Worm (Caenorhabditis elegans) whole organism, dauer: ENCODE measurements around the gene syx-4.

ENCODE experiments used
- unc-62 ChIP-seq: sonication (generic microtip); optimal IDR thresholded peaks from 2 replicates; lab custom pipeline; 2017; ENCODE audit warnings: missing biosample characterization, missing genetic modification reagents, missing genetic modification characterization

syx-4 gene

DNA sequence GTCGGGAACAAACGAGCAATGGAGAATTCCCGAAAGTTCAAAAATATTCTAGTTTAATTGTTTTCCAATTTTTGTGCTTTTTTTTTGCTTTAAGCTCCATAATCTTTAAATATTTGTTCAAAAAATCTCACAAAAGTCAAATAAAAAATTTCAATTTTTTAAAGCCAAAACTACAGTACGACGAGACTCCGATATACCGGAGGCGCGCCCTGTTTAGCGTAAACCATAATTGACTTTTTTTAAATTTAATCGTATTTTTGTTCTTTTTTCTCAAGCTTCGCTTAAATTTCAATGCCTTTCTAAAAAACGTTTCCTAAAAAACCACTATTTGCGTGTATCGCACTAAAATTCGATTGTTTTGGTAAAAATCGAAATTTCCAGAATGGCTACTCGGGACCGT lies at the start of gene syx-4:
TSS of gene syx-4 (plus strand) at position 382 of the 400 bp plus-strand sequence.
- no peak for TF ChIP-seq unc-62 (GFP tag; lab: Kevin White, UChicago)

DNA sequence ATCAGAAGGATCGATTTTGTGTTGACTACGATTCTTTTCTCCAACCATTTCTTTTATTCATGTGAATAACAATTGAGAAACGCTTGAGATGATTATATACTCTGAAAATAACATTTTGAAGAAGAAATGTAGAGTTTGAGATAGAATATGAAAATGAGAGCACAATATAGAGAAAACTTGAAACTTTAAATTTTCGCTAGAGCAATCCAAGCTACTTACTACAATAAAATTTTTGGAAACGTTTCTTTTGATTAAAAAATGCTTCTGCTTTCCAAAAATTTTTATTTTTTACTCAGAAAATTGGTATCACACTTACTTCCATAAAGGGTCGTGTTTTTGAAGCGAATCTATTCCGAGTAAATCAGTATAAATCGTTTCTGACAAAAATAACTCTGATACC lies 36.1 kb upstream of the syx-4 start, which contains the start of gene M116.5:
TSS of gene M116.5 (minus strand) at position 101 of the 400 bp plus-strand sequence.
- no peak for TF ChIP-seq unc-62 (GFP tag; lab: Kevin White, UChicago)

DNA sequence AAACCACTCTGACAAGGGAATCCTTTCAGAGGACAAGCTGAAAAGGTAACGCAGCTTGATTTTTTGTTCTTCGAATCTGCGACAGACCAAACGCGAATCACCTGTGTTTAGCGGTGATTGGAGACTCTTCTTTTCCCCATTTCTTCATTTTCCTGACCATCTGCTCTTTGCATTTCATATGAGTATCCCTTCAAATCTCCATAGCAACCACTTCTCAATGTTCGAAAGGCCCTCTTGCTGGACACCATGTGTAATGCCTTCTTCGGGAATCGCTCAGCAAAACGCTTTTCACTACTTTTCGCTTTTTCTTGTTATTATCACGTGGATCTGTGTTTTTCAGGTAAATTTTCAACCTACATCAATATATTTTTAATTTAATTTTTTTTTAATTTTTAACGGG lies 30.5 kb upstream of the syx-4 start, which contains the start of the genes T26A8.3 and tmem-231:
TSS of gene T26A8.3 (minus strand) at position 101 of the 400 bp plus-strand sequence.
TSS of gene tmem-231 (plus strand) at position 249 of the 400 bp plus-strand sequence.
- TF ChIP-seq unc-62 (GFP tag; lab: Kevin White, UChicago): no peak

DNA sequence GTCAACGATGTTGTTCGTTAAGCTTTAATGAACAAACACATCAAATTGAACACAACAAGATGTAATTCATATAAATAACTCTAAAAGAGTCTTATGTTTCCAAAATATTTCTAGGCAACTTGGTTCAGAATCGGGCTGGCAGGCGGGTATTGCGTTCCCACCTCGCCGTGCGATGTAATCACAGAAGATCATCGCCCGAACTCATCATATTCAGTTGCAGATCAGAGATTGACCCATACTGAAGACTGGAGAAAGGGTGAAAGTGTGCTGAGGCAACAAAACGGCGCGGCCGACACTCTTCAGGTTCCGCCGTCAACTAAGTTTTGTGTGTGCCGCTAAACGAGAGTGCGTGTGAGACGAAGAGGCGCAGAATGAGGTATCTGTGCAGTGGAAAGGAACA lies 28.6 kb upstream of the syx-4 start:
- TF ChIP-seq unc-62 (GFP tag; lab: Kevin White, UChicago): no peak

DNA sequence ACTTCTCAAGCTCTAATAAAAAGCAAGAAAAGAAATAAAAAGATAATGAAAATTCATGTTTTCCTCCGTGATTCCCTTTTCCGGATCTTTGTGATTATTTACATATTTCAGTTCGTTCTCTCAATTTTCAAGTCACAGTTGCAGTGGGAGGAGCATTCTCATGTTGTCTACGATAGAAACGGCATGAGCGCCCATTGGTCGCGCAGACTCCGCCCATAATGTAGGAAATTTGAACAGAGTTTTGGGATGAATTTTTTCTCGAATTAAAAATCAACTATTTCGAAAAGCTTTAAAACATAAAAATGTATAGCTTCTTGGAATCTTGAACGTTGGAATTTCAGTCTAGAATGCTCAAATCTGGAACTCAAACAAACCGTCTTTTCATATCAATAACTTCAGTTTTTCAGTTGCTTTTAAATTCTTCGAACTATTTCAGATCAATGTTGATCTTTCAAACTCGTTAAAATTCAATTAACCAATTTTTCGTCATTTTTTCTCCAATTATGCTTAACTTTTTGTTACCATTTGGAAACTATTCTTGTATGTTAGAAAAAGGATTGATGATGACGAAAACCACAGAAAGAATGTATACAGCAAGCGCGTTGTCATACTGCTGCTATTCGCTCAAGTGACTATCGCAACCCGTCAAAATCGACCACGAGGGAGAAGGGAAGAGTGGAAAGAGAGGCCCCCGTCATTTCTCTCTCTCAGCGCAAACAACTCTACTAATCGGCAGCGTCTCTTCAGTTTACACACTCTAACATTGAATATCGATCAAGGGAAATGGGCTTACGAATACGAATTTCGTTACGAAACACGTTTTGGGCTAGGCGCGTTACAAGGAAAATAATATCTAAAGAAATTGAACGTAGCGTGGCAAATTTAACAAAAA lies 25.3 kb upstream of the syx-4 start:
- TF ChIP-seq unc-62 (GFP tag; lab: Kevin White, UChicago): no peak

DNA sequence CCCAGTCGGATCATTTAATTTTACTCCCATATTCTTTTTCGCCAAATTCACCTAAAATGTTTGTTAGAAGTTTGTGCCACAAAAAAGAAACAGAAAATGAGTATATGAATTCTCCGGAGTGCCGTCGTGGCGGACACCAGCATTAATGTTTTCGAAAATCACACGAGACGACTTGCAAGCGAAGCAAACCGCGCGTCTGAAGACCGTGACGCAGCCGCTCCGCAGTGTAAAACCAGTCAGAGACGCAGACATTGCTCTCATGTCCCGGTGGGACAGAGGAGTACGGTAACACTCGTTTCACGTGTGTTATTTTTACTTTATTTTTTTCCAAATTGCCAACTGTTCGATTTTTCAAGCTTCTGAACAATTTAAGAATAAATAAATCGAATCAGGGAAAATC lies 24.4 kb upstream of the syx-4 start, which contains the start of the genes T26A8.4 and pdtf-1:
TSS of gene T26A8.4 (minus strand) at position 185 of the 400 bp plus-strand sequence.
TSS of gene pdtf-1 (plus strand) at position 330 of the 400 bp plus-strand sequence.
- peak; percentile 19 for TF ChIP-seq unc-62 (GFP tag; lab: Kevin White, UChicago)

DNA sequence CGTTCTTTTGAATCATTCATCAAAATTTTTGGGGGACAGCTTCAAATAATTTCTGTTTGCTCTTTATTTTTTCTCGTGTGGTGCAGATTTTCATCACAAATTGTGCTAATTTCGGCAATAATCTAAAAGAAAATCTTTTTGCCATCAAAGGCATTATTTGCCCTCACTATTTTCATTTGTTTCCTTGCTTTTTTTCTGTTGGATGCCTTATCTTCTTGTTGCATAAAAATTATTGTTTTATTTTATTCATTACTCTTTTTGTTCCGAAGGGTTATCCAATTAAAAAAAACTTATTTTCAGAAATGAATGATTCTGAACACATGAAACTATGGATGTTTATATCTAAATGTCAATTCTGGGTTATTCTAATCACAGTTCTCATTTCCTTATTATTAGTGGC lies 10.2 kb upstream of the syx-4 start, which contains the start of gene T01B11.1:
TSS of gene T01B11.1 (plus strand) at position 301 of the 400 bp plus-strand sequence.
- TF ChIP-seq unc-62 (GFP tag; lab: Kevin White, UChicago): no peak

DNA sequence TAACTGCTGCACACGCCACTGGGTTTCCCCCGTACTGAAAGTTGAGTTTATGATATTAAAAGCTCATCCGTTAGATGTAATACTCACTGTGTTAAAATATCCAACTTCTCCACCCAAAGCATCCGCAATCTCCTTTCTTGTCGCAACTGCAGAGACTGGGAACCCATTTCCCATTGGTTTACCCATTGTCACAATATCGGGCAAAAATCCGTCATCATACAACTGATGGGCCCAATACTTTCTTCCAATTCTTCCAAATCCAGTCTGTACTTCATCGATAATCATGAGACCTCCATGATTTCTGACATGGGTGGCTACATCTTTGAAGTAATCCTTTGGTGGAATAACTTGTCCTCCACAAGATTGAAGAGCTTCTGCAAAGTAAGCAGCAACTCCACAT lies 7.2 kb upstream of the syx-4 start:
- TF ChIP-seq unc-62 (GFP tag; lab: Kevin White, UChicago): no peak

DNA sequence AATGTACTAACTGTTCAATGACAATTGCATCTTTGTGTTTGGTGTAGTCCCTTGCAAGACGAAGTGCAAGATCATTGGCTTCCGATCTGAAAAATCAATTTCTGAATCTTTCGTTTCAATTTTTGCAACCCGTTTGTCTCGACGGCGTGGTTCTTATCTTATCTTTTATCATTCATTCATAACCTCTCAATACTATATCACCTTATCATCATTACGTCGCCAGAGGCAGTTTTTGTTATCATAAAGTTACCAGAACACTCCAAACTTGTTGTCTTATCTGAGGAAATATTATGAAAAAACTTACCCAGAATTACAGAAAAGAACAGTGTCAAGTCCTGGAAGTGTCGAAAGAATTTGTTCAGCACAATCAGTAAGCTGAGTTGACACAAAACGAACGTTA lies 6.5 kb upstream of the syx-4 start:
- no peak for TF ChIP-seq unc-62 (GFP tag; lab: Kevin White, UChicago)

DNA sequence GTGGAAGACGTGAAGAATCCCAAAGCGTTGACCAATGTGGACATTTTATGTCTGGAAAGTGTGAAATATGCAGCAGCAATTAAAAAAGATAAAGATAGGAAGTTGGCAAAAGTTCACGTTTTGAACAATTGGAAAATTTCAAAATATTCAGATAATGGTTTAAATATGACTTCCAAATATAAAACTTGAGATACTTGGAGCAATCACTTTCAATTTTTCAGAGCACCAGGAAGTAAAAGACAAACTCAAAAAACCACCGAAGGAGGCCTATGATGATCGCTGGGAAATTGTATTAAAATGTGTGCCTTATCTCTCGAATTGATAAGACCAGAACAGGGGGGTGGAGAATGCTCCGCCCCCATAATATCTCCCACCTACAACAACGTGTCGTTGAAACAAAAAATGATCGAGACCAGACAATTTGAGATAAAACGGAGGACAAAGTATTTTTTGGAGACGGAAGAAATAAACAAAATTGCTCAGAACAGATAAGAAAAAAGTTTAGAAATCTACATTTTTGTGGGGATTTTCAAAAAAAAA lies 5.3 kb upstream of the syx-4 start, which contains the start of gene eppl-1:
TSS of gene eppl-1 (minus strand) at position 51 of the 540 bp plus-strand sequence.
- no peak for TF ChIP-seq unc-62 (GFP tag; lab: Kevin White, UChicago)

DNA sequence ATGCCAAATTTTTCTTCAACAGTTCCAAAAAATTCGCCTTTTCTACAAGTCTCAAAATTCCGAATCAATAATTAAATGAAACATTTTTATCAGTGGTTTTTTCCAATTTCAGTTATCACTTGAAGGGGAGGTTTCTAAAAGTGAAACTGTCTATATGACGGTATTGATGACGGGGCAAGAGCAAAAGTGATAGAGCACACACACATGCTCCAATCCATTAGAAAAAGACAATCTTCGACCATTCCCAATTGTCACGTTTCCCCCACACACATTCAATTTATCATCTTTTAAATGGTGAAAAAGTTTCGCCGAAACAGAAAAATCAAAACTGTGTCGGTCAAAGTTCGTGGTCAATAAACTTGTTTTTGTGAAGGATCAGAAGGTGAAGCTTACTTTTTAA lies 3.9 kb upstream of the syx-4 start:
- TF ChIP-seq unc-62 (GFP tag; lab: Kevin White, UChicago): no peak

DNA sequence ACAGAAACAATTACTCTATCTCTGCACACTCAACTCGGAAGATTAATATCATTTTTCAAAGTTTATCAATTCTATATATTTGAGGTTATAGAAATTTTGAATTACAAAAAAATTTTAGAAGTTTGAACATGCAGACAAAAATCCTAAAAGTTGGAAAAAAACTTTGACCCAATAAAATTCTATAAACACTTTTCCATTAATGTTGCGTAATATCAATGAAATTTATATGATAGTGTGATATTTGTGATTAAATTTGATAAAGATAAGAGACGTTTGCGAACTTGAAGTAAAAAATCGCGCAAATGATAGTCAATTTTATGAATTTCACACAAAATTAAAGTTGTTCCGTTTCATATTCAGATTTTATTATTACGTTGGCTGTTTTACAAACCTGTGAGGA lies 3.0 kb upstream of the syx-4 start:
- no peak for TF ChIP-seq unc-62 (GFP tag; lab: Kevin White, UChicago)

DNA sequence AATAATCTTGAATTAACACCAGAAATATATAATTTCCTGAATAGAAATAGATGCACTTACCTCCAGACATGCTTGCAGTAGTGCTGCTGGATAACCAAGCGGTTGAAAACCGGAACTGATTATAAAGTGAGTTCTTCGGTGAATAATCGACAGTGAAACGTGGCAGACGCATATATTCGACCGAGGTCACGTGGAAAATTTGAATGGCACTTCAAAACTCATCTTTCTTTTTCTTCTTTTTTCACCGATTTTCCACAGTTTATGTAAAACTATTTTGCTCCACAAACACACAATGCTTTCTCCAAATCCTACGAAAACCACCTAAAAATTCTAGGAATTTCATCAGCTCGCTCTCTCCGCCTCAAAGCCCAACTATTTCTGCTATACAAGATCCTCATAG lies 3.1 kb downstream of the syx-4 start, which contains the start of gene ant-1.4:
TSS of gene ant-1.4 (minus strand) at position 101 of the 400 bp plus-strand sequence.
- no peak for TF ChIP-seq unc-62 (GFP tag; lab: Kevin White, UChicago)

DNA sequence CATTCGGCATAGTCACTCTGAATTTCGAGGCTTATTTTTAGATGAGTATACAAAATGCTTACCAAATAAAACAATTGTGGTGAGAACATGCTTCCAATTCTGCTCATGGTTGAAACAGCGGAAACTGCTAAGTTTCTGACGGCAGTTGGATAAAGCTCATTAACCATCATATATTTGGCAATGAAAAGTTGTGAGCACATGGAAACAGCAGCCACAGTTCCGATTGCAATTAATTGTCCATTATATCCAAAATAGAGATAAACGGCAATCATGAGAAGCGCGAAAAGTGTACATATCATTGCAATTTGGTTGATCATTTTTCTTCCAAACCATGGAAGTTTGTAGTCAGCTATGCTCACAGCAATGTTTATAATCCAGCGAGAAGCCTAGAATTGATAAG lies 4.1 kb downstream of the syx-4 start:
- TF ChIP-seq unc-62 (GFP tag; lab: Kevin White, UChicago): no peak

DNA sequence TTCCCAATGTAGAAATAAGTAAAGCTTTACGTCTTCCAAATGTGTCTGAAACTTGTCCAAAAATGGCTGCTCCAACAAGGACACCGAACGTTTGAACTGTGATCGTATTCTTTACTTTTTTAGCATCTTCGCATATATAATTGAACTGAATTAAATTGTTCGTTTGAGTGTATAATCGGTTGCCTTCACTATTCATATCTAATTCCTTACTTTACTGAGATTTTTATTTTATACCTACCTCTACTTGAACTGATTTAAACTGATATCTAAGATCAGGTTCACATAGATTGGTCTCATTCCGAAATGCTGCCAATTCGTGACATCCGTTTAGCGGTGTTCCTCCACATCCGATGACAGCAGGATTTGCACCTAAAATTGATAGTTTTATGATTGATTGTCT lies 5.3 kb downstream of the syx-4 start:
- TF ChIP-seq unc-62 (GFP tag; lab: Kevin White, UChicago): no peak

DNA sequence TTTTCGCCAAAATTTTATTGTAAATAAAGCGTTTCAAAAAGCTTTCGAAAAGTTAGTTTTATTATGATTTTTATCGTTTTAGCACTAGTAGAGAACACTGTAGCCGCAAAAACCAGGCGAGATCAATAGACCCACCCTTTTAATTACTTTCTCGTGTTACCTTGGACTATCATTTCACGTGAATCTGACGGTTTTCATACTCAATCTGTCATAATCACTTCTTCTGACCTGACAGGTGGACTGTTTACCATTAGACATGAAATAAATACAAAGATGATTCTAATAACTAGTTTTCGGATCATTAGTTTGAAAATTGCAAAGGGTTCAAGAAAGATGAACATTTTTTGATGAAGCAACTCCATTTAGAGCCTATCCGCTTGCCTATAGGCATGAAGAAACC lies 6.0 kb downstream of the syx-4 start:
- no peak for TF ChIP-seq unc-62 (GFP tag; lab: Kevin White, UChicago)
